Worm (Caenorhabditis elegans) whole organism, late embryonic: ENCODE results near the gene K08E7.4.

ENCODE experiments used
- C08G9.2 ChIP-seq: sonication (generic microtip); optimal IDR thresholded peaks from 2 replicates; lab custom pipeline; 2016; ENCODE audit warnings: mild to moderate bottlenecking, missing genetic modification characterization, moderate library complexity, missing compliant biosample characterization
- C38D4.7 ChIP-seq: fragments of 200-800 bp; sonication (Bioruptor generic); optimal IDR thresholded peaks from 2 replicates; lab custom pipeline; 2018; ENCODE audit warnings: mild to moderate bottlenecking, missing genetic modification characterization, moderate library complexity, missing compliant biosample characterization
- F13H6.1 ChIP-seq: sonication (generic microtip); optimal IDR thresholded peaks from 2 replicates; lab custom pipeline; 2016; ENCODE audit warnings: missing genetic modification characterization, missing compliant biosample characterization
- T23F11.4 ChIP-seq: fragments of 200-800 bp; sonication (Bioruptor generic); optimal IDR thresholded peaks from 2 replicates; lab custom pipeline; 2018; ENCODE audit warnings: mild to moderate bottlenecking, missing genetic modification characterization, missing compliant biosample characterization
- ahr-1 ChIP-seq: sonication (generic microtip); optimal IDR thresholded peaks from 2 replicates; lab custom pipeline; 2016; ENCODE audit warnings: missing genetic modification characterization, missing compliant biosample characterization
- ceh-14 ChIP-seq: sonication (generic microtip); optimal IDR thresholded peaks from 2 replicates; lab custom pipeline; 2016; ENCODE audit warnings: missing genotype, missing genetic modification characterization, missing compliant biosample characterization
- ceh-18 ChIP-seq: sonication (generic microtip); optimal IDR thresholded peaks from 2 replicates; lab custom pipeline; 2016; ENCODE audit warnings: missing genetic modification characterization, missing compliant biosample characterization
- ceh-19 ChIP-seq: fragments of 200-800 bp; sonication (Bioruptor generic); optimal IDR thresholded peaks from 2 replicates; lab custom pipeline; 2018; ENCODE audit warnings: mild to moderate bottlenecking, missing genetic modification characterization, missing compliant biosample characterization
- ceh-2 ChIP-seq: sonication (generic microtip); optimal IDR thresholded peaks from 2 replicates; lab custom pipeline; 2016; ENCODE audit warnings: missing genotype, missing genetic modification characterization, missing compliant biosample characterization
- ceh-22 ChIP-seq: sonication (generic microtip); optimal IDR thresholded peaks from 2 replicates; lab custom pipeline; 2017; ENCODE audit warnings: missing biosample characterization, missing genetic modification characterization
- ceh-30 ChIP-seq: fragments of 150-350 bp; optimal IDR thresholded peaks from 2 replicates; lab custom pipeline; 2014; ENCODE audit warnings: missing biosample characterization, missing genetic modification characterization
- ceh-31 ChIP-seq: sonication (generic microtip); optimal IDR thresholded peaks from 2 replicates; lab custom pipeline; 2016; ENCODE audit warnings: missing genetic modification characterization, missing compliant biosample characterization
- ceh-48 ChIP-seq: sonication (generic microtip); optimal IDR thresholded peaks from 2 replicates; lab custom pipeline; 2016; ENCODE audit warnings: missing genetic modification characterization, inconsistent platforms, missing compliant biosample characterization
- ceh-6 ChIP-seq: fragments of 200-800 bp; sonication (Bioruptor generic); optimal IDR thresholded peaks from 2 replicates; lab custom pipeline; 2018; ENCODE audit warnings: mild to moderate bottlenecking, missing genetic modification characterization, missing compliant biosample characterization
- che-1 ChIP-seq: sonication (generic microtip); optimal IDR thresholded peaks from 2 replicates; lab custom pipeline; 2016; ENCODE audit warnings: mild to moderate bottlenecking, missing genetic modification characterization, missing compliant biosample characterization
- elt-2 ChIP-seq: sonication (generic microtip); optimal IDR thresholded peaks from 2 replicates; lab custom pipeline; 2016; ENCODE audit warnings: missing genetic modification reagents, missing genetic modification characterization, missing compliant biosample characterization
- ets-4 ChIP-seq: sonication (generic microtip); optimal IDR thresholded peaks from 2 replicates; lab custom pipeline; 2016; ENCODE audit warnings: missing genetic modification characterization, missing compliant biosample characterization
- eyg-1 ChIP-seq: sonication (generic microtip); optimal IDR thresholded peaks from 2 replicates; lab custom pipeline; 2016; ENCODE audit warnings: missing genotype, missing genetic modification characterization, missing compliant biosample characterization
- fax-1 ChIP-seq: sonication (generic microtip); optimal IDR thresholded peaks from 2 replicates; lab custom pipeline; 2016; ENCODE audit warnings: missing genotype, missing genetic modification characterization, missing compliant biosample characterization
- fkh-6 ChIP-seq: sonication (generic microtip); optimal IDR thresholded peaks from 2 replicates; lab custom pipeline; 2016; ENCODE audit warnings: missing genetic modification characterization, missing compliant biosample characterization
- gmeb-2 ChIP-seq: sonication (generic microtip); optimal IDR thresholded peaks from 2 replicates; lab custom pipeline; 2016; ENCODE audit warnings: missing genetic modification characterization, inconsistent platforms, missing compliant biosample characterization
- hlh-13 ChIP-seq: fragments of 200-800 bp; sonication (Bioruptor generic); optimal IDR thresholded peaks from 2 replicates; lab custom pipeline; 2018; ENCODE audit warnings: mild to moderate bottlenecking, missing genetic modification characterization, missing compliant biosample characterization
- hlh-15 ChIP-seq: sonication (generic microtip); optimal IDR thresholded peaks from 2 replicates; lab custom pipeline; 2016; ENCODE audit warnings: missing genetic modification characterization, missing compliant biosample characterization
- hlh-30 ChIP-seq: sonication (generic microtip); optimal IDR thresholded peaks from 2 replicates; lab custom pipeline; 2017; ENCODE audit warnings: antibody characterized with exemption, missing genetic modification characterization, missing compliant biosample characterization; ENCODE audit not compliant: insufficient read depth
- hlh-8 ChIP-seq: sonication (generic microtip); optimal IDR thresholded peaks from 2 replicates; lab custom pipeline; 2016; ENCODE audit warnings: missing genotype, missing genetic modification characterization, missing compliant biosample characterization
- lim-6 ChIP-seq: sonication (generic microtip); optimal IDR thresholded peaks from 2 replicates; lab custom pipeline; 2016; ENCODE audit warnings: missing genetic modification characterization, missing compliant biosample characterization
- madf-2 ChIP-seq: sonication (generic microtip); optimal IDR thresholded peaks from 2 replicates; lab custom pipeline; 2017; ENCODE audit warnings: missing genetic modification characterization, missing compliant biosample characterization
- mec-3 ChIP-seq: sonication (generic microtip); optimal IDR thresholded peaks from 2 replicates; lab custom pipeline; 2016; ENCODE audit warnings: borderline replicate concordance, missing genetic modification characterization, missing compliant biosample characterization
- nfya-1 ChIP-seq: sonication (generic microtip); optimal IDR thresholded peaks from 2 replicates; lab custom pipeline; 2017; ENCODE audit warnings: missing genetic modification characterization, mild to moderate bottlenecking, missing compliant biosample characterization, antibody characterized with exemption, moderate library complexity
- odd-2 ChIP-seq: sonication (generic microtip); optimal IDR thresholded peaks from 2 replicates; lab custom pipeline; 2017; ENCODE audit warnings: antibody characterized with exemption, mild to moderate bottlenecking, missing genetic modification characterization, missing compliant biosample characterization
- pat-9 ChIP-seq: fragments of 200-800 bp; sonication (Bioruptor generic); optimal IDR thresholded peaks from 2 replicates; lab custom pipeline; 2018; ENCODE audit warnings: mild to moderate bottlenecking, missing genetic modification characterization, moderate library complexity, missing compliant biosample characterization
- pax-1 ChIP-seq: fragments of 150-350 bp; optimal IDR thresholded peaks from 2 replicates; lab custom pipeline; 2014; ENCODE audit warnings: missing biosample characterization, missing genetic modification characterization
- pha-4 ChIP-seq: fragments of 150-350 bp; optimal IDR thresholded peaks from 2 replicates; lab custom pipeline; 2018; ENCODE audit warnings: missing biosample characterization, missing genetic modification reagents, missing genetic modification characterization
- sdc-2 ChIP-seq: sonication (generic microtip); optimal IDR thresholded peaks from 2 replicates; lab custom pipeline; 2016; ENCODE audit warnings: missing genotype, missing genetic modification characterization, missing compliant biosample characterization
- tbx-2 ChIP-seq: sonication (generic microtip); optimal IDR thresholded peaks from 2 replicates; lab custom pipeline; 2016; ENCODE audit warnings: missing genetic modification characterization, missing compliant biosample characterization
- tbx-7 ChIP-seq: sonication (generic microtip); optimal IDR thresholded peaks from 2 replicates; lab custom pipeline; 2016; ENCODE audit warnings: missing genotype, missing genetic modification characterization, missing compliant biosample characterization
- unc-3 ChIP-seq, 2 experiments: fragments of 200-800 bp in 1 of 2; sonication (Bioruptor generic) in 1 of 2; sonication (generic microtip) in 1 of 2; conservative IDR thresholded peaks in 1 of 2; optimal IDR thresholded peaks in 1 of 2; 2 replicates each; pipeline versions ENCODE4 v1.3.6 to Lab custom; 2016 to 2022; ENCODE audit warnings: missing compliant biosample characterization in 2 of 2, missing genetic modification characterization in 2 of 2, missing genetic modification reagents in 1 of 2
- unc-42 ChIP-seq: sonication (generic microtip); optimal IDR thresholded peaks from 2 replicates; lab custom pipeline; 2016; ENCODE audit warnings: missing genotype, missing genetic modification characterization, missing compliant biosample characterization
- unc-55 ChIP-seq: sonication (generic microtip); optimal IDR thresholded peaks from 2 replicates; lab custom pipeline; 2017; ENCODE audit warnings: missing biosample characterization, missing genetic modification reagents, missing genetic modification characterization
- unc-86 ChIP-seq: sonication (generic microtip); optimal IDR thresholded peaks from 2 replicates; lab custom pipeline; 2016; ENCODE audit warnings: missing genetic modification characterization, missing compliant biosample characterization
- zip-5 ChIP-seq: sonication (generic microtip); optimal IDR thresholded peaks from 2 replicates; lab custom pipeline; 2016; ENCODE audit warnings: missing genetic modification characterization, missing compliant biosample characterization
- ztf-16 ChIP-seq: sonication (generic microtip); optimal IDR thresholded peaks from 2 replicates; lab custom pipeline; 2017; ENCODE audit warnings: missing genetic modification characterization, missing compliant biosample characterization

The K08E7.4 gene

DNA sequence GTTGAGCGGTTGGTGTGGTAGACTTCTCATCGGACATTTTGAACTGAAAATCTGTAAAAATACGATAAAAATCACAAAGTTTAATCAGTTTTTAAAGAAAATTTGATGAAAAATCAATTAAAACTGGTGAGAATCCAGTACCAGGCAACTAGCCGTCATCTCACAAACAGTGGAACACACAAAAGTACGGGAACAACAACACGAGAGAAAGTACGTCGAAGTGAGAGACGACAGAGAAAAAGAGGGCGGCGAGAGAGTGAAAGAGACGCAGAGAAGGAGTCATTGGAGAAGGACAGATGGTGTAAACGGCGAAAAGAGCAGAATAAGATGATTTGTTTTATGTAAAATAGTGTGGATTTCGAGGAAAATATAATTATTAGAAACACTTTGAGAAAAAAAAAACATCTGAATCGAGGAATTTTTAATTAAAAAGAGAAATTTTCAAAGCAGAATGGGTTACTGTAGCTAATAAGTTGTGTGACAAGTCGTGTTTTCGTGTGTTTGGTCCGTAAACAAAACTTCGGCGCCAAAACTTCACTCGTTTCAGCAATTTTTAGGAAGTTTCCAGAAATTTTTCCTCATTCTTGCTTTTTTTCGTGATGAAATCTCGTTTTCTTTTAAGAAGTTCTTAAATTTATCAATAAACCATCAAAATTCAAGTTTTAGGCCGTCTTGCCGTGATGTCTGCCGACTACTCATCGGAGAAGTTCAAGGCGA, 3.6 kb downstream of the K08E7.4 start, which contains the start of the genes hsb-1 and let-99:
Gene hsb-1, minus strand, starts transcription at position 51 of the 717 bp plus-strand sequence.
Gene let-99, plus strand, starts transcription at position 667 of the 717 bp plus-strand sequence.
- TF ChIP-seq ceh-18 (tag; lab: Kevin White, UChicago): no peak
- peak; percentile 35 for TF ChIP-seq unc-42
- TF ChIP-seq hlh-15 (tag; lab: Kevin White, UChicago): no peak
- TF ChIP-seq nfya-1 (tag; lab: Kevin White, UChicago): peak; percentile 47
- no peak for TF ChIP-seq unc-86
- TF ChIP-seq ceh-48 (tag; lab: Kevin White, UChicago): peak; percentile 3
- TF ChIP-seq ceh-31 (tag; lab: Kevin White, UChicago): peak; percentile 34
- peak; percentile 1 for TF ChIP-seq tbx-2 (tag; lab: Kevin White, UChicago)
- TF ChIP-seq hlh-8 (tag; lab: Kevin White, UChicago): peak; percentile 5
- TF ChIP-seq unc-55 (GFP tag; lab: Kevin White, UChicago): peak; percentile 36
- no peak for TF ChIP-seq mec-3 (tag; lab: Kevin White, UChicago)

DNA sequence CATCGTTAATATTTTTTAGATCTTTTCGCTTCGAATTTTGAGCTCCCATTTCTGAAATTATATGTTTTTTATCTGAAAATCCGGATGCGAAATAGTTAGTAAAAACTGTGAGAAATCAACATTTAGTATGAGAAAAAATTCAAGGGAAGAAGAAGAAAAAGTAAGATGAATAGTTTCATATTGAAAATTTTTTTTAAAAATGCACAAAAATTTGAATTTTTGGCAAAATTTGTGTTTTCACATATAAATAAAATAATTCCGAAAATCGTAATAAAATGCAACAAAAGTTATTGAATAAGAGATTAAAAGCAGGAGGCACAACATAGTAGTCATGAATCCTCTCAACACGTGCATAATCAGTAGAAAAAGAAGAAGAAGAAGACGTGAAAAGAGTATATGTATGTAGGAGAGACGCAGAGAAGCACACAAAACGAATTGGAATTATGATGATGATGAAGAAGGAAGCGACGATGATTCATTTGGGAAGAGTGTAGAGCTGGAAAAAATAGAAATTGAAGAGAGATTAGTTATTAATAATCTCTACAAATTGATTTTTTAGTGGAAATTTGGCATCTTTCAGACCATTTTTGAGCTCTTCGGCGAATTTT, 4.9 kb downstream of the K08E7.4 start, which contains the start of gene eak-7:
Gene eak-7, minus strand, starts transcription at position 51 of the 608 bp plus-strand sequence.
- TF ChIP-seq unc-55 (GFP tag; lab: Kevin White, UChicago) (no peak), unc-86 (no peak), ets-4 (tag; lab: Kevin White, UChicago) (no peak), odd-2 (tag; lab: Kevin White, UChicago) (no peak), pax-1 (tag; lab: Kevin White, UChicago) (no peak), ceh-18 (tag; lab: Kevin White, UChicago) (no peak), ceh-2 (tag; lab: Kevin White, UChicago) (no peak), ceh-48 (tag; lab: Kevin White, UChicago) (no peak), madf-2 (tag; lab: Kevin White, UChicago) (no peak), C38D4.7 (GFP tag; lab: Kevin White, UChicago) (no peak), unc-3 (GFP tag; conservative IDR thresholded peaks at IDR 0.05; lab: Robert Waterston, UW) (no peak), unc-3 (tag; optimal IDR thresholded peaks at IDR 0.05; lab: Kevin White, UChicago) (no peak), lim-6 (tag; lab: Kevin White, UChicago) (no peak), ceh-22 (tag; lab: Kevin White, UChicago) (no peak), ceh-6 (GFP tag; lab: Kevin White, UChicago) (no peak), ceh-19 (GFP tag; lab: Kevin White, UChicago) (no peak), gmeb-2 (tag; lab: Kevin White, UChicago) (no peak), sdc-2 (tag; lab: Kevin White, UChicago) (no peak)

DNA sequence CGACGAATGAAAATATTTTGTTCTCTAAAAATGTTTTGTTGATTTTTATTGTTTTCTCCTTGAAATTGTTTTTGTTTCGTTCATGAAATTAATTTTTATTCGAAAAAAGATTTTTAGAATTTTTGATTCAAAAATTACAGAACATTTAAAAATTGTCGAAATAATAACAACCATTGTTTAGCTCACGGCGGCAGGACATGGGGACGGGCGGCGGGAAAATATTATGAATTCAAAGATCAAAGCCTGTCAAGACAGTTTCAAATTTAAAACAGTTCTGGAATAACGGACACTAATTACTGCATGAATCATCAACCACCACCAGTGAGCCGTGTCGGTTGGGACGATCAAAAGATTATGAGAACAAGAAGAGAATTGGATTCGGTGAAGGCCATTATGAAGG, 10.4 kb downstream of the K08E7.4 start, which contains the start of gene snb-7:
Gene snb-7, plus strand, starts transcription at position 301 of the 400 bp plus-strand sequence.
- TF ChIP-seq pha-4 (tag; lab: Kevin White, UChicago) (no peak), C08G9.2 (tag; lab: Kevin White, UChicago) (no peak)

DNA sequence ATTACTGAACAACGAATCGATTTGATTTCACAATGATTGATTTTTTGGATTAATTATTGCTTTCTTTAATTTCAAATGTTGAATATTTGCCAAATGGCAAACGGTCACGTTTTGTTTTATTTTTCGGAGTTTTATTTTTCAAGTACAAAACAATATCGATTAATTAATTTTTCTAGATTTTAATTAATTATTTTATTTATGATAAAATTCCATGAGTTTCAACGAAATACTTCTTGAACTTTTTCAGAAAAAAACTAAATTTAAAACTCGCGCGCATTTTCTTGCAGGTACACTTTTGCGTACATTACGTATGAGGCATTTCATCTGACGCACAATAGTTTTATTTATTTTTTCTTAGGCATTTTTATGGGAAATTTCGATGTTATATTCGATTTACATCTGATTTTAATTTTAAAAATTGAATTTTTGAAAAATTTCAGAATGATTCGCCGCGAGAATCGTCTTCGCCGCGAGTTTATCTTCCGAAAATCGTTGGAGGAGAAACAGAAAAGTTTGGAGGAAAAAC, 12.0 kb downstream of the K08E7.4 start, which contains the start of the genes ZK795.2 and ZK795.3:
Gene ZK795.2, minus strand, starts transcription at position 51 of the 526 bp plus-strand sequence.
Gene ZK795.3, plus strand, starts transcription at position 441 of the 526 bp plus-strand sequence.
- peak; percentile 44 for TF ChIP-seq zip-5 (tag; lab: Kevin White, UChicago)
- no peak for TF ChIP-seq fkh-6 (tag; lab: Kevin White, UChicago)
- TF ChIP-seq fax-1 (tag; lab: Kevin White, UChicago): no peak
- no peak for TF ChIP-seq gmeb-2 (tag; lab: Kevin White, UChicago)
- no peak for TF ChIP-seq unc-55 (GFP tag; lab: Kevin White, UChicago)
- TF ChIP-seq ceh-14 (tag; lab: Kevin White, UChicago): peak; percentile 5
- no peak for TF ChIP-seq tbx-7 (tag; lab: Kevin White, UChicago)
- no peak for TF ChIP-seq F13H6.1
- TF ChIP-seq ceh-6 (GFP tag; lab: Kevin White, UChicago): no peak
- TF ChIP-seq T23F11.4 (GFP tag; lab: Kevin White, UChicago): no peak
- TF ChIP-seq mec-3 (tag; lab: Kevin White, UChicago): no peak
- no peak for TF ChIP-seq pat-9 (tag; lab: Kevin White, UChicago)
- no peak for TF ChIP-seq hlh-13
- TF ChIP-seq che-1 (tag; lab: Kevin White, UChicago): no peak
- TF ChIP-seq elt-2 (tag; lab: Kevin White, UChicago): no peak
- peak; percentile 9 for TF ChIP-seq unc-86
- TF ChIP-seq hlh-30 (tag; lab: Kevin White, UChicago): no peak
- TF ChIP-seq ahr-1: no peak
- no peak for TF ChIP-seq ceh-31 (tag; lab: Kevin White, UChicago)
- TF ChIP-seq unc-42: no peak
- TF ChIP-seq ztf-16: no peak
- TF ChIP-seq hlh-15 (tag; lab: Kevin White, UChicago): peak; percentile 12
- no peak for TF ChIP-seq eyg-1
- no peak for TF ChIP-seq ceh-30 (tag; lab: Kevin White, UChicago)
